Worm (Caenorhabditis elegans): ENCODE results near the gene del-10.

- TF ChIP-seq blmp-1 (tag; optimal IDR thresholded peaks at IDR 0.05; ENCODE audit: insufficient read depth) (no peak), nhr-12 (tag; optimal IDR thresholded peaks at IDR 0.05) (no peak), egl-27 (tag; optimal IDR thresholded peaks at IDR 0.05) (no peak), nhr-11 (tag; optimal IDR thresholded peaks at IDR 0.05) (no peak)
Measured at ce11 chrII:6526136-6526684, 44.3 kb upstream of the del-10 start.
